Fruit fly (Drosophila melanogaster) whole organism, wandering third instar larva: ENCODE results near the gene Act88F.

Experiments used
- Abd-B ChIP-seq: fragments of >200 bp; optimal IDR thresholded peaks from 2 replicates; lab custom pipeline; 2017; ENCODE audit warnings: missing biosample characterization, missing genetic modification characterization
- CG32264 ChIP-seq: fragments of 200-800 bp; sonication (Bioruptor generic); optimal IDR thresholded peaks from 2 replicates; lab custom pipeline; 2016; ENCODE audit warnings: missing biosample characterization, missing genetic modification characterization
- CG9705 ChIP-seq: fragments of 200-800 bp; sonication (Bioruptor generic); optimal IDR thresholded peaks from 2 replicates; lab custom pipeline; 2018; ENCODE audit warnings: missing biosample characterization, mild to moderate bottlenecking, missing genetic modification characterization
- CrebA ChIP-seq: fragments of 200-800 bp; sonication (Bioruptor generic); optimal IDR thresholded peaks from 2 replicates; lab custom pipeline; 2016; ENCODE audit warnings: missing biosample characterization, mild to moderate bottlenecking, missing genetic modification characterization, borderline replicate concordance
- Dfd ChIP-seq: fragments of >200 bp; optimal IDR thresholded peaks from 2 replicates; lab custom pipeline; 2017; ENCODE audit warnings: missing biosample characterization, missing genetic modification characterization
- Dif ChIP-seq: fragments of 200-275, 200-300 bp; sonication (Bioruptor generic); optimal IDR thresholded peaks from 2 replicates; lab custom pipeline; 2018; ENCODE audit warnings: missing biosample characterization, missing genetic modification characterization; ENCODE audit not compliant: partially characterized antibody
- GATAd ChIP-seq: sonication (Bioruptor generic); optimal IDR thresholded peaks from 2 replicates; lab custom pipeline; 2016; ENCODE audit warnings: missing biosample characterization, missing genetic modification characterization
- HLH106 ChIP-seq: fragments of 200-800 bp; optimal IDR thresholded peaks from 3 replicates; lab custom pipeline; 2019; ENCODE audit warnings: missing biosample characterization, mild to moderate bottlenecking, missing genetic modification characterization, moderate library complexity
- Hnf4 ChIP-seq: fragments of 200-800 bp; sonication (Bioruptor generic); optimal IDR thresholded peaks from 2 replicates; lab custom pipeline; 2016; ENCODE audit warnings: missing biosample characterization, mild to moderate bottlenecking, missing genetic modification characterization
- Hr78 ChIP-seq: fragments of >200 bp; optimal IDR thresholded peaks from 2 replicates; lab custom pipeline; 2017; ENCODE audit warnings: missing biosample characterization, missing genetic modification characterization
- Hr83 ChIP-seq: fragments of 200-300 bp; sonication (Bioruptor generic); optimal IDR thresholded peaks from 2 replicates; lab custom pipeline; 2016; ENCODE audit warnings: missing biosample characterization, mild to moderate bottlenecking, missing genetic modification characterization, moderate library complexity; ENCODE audit not compliant: poor library complexity, severe bottlenecking
- Jra ChIP-seq: sonication (Bioruptor generic); optimal IDR thresholded peaks from 2 replicates; lab custom pipeline; 2016; ENCODE audit warnings: missing biosample characterization, missing genetic modification characterization
- Mio ChIP-seq: sonication (Bioruptor generic); optimal IDR thresholded peaks from 2 replicates; lab custom pipeline; 2016; ENCODE audit warnings: missing biosample characterization, missing genetic modification characterization
- Myc ChIP-seq: fragments of >200 bp; optimal IDR thresholded peaks from 2 replicates; lab custom pipeline; 2017
- N ChIP-seq: fragments of >200 bp; optimal IDR thresholded peaks from 2 replicates; lab custom pipeline; 2018; ENCODE audit warnings: missing biosample characterization, missing external identifiers, missing genetic modification characterization
- OdsH ChIP-seq: fragments of 200-800 bp; sonication (Bioruptor generic); optimal IDR thresholded peaks from 2 replicates; lab custom pipeline; 2016; ENCODE audit warnings: missing biosample characterization, mild to moderate bottlenecking, missing genetic modification characterization
- Rel ChIP-seq, 2 experiments: fragments of 200-800 bp; sonication (Bioruptor generic) in 1 of 2; optimal IDR thresholded peaks; 2 replicates in 1 of 2; 3 replicates in 1 of 2; lab custom pipeline; 2016 to 2019; ENCODE audit warnings: mild to moderate bottlenecking in 2 of 2, missing biosample characterization in 2 of 2, missing genetic modification characterization in 2 of 2, moderate library complexity in 1 of 2
- Sp1 ChIP-seq: fragments of 200-800 bp; sonication (Bioruptor generic); optimal IDR thresholded peaks from 3 replicates; lab custom pipeline; 2019; ENCODE audit warnings: missing biosample characterization, mild to moderate bottlenecking, missing genetic modification characterization, moderate library complexity
- Vsx2 ChIP-seq: fragments of 200-300, 225-300 bp; sonication (Bioruptor generic); optimal IDR thresholded peaks from 2 replicates; lab custom pipeline; 2018; ENCODE audit warnings: missing biosample characterization, missing genetic modification characterization; ENCODE audit not compliant: partially characterized antibody
- br ChIP-seq: fragments of 200-800 bp; sonication (Bioruptor generic); optimal IDR thresholded peaks from 2 replicates; lab custom pipeline; 2016; ENCODE audit warnings: missing biosample characterization, missing genetic modification characterization
- brk ChIP-seq: fragments of 200-800 bp; sonication (Bioruptor generic); optimal IDR thresholded peaks from 2 replicates; lab custom pipeline; 2016; ENCODE audit warnings: missing biosample characterization, mild to moderate bottlenecking, missing genetic modification characterization
- dl ChIP-seq, 2 experiments: fragments of 175-275, 200-275 bp in 1 of 2; fragments of 200-275 bp in 1 of 2; sonication (Bioruptor generic); optimal IDR thresholded peaks; lab custom pipeline; 2018; ENCODE audit warnings: mild to moderate bottlenecking in 2 of 2, missing biosample characterization in 2 of 2, missing genetic modification characterization in 2 of 2, moderate library complexity in 2 of 2; ENCODE audit not compliant: partially characterized antibody in 2 of 2, insufficient read depth in 1 of 2
- dmrt93B ChIP-seq: fragments of 200-800 bp; sonication (Bioruptor generic); optimal IDR thresholded peaks from 2 replicates; lab custom pipeline; 2018; ENCODE audit warnings: missing biosample characterization, mild to moderate bottlenecking, missing genetic modification characterization
- dsf ChIP-seq: sonication (Bioruptor generic); optimal IDR thresholded peaks from 2 replicates; lab custom pipeline; 2016; ENCODE audit warnings: missing biosample characterization, missing genetic modification characterization, borderline replicate concordance
- ey ChIP-seq: fragments of 200-800 bp; sonication (Bioruptor generic); optimal IDR thresholded peaks from 2 replicates; lab custom pipeline; 2016; ENCODE audit warnings: missing biosample characterization, missing genetic modification characterization
- foxo ChIP-seq, 2 experiments: fragments of 200-800 bp; sonication (Bioruptor generic); optimal IDR thresholded peaks; 2 replicates in 1 of 2; 3 replicates in 1 of 2; lab custom pipeline; 2016 to 2017; ENCODE audit warnings: missing biosample characterization in 2 of 2, missing genetic modification characterization in 2 of 2
- fru ChIP-seq: fragments of 200-800 bp; sonication (Bioruptor generic); optimal IDR thresholded peaks from 3 replicates; lab custom pipeline; 2016; ENCODE audit warnings: missing biosample characterization, mild to moderate bottlenecking, missing genetic modification characterization
- h ChIP-seq: fragments of 200-800 bp; sonication (Bioruptor generic); optimal IDR thresholded peaks from 3 replicates; lab custom pipeline; 2016; ENCODE audit warnings: missing biosample characterization, mild to moderate bottlenecking, missing genetic modification characterization
- jim ChIP-seq: fragments of 175-275, 200-325 bp; sonication (Bioruptor generic); optimal IDR thresholded peaks from 2 replicates; lab custom pipeline; 2016; ENCODE audit warnings: missing biosample characterization, mild to moderate bottlenecking, missing genetic modification characterization
- lola ChIP-seq: fragments of >200 bp; optimal IDR thresholded peaks from 2 replicates; lab custom pipeline; 2017; ENCODE audit warnings: missing biosample characterization, missing genetic modification characterization
- pan ChIP-seq: fragments of >200 bp; optimal IDR thresholded peaks from 2 replicates; lab custom pipeline; 2017
- psq ChIP-seq: fragments of 200-800 bp; sonication (Bioruptor generic); optimal IDR thresholded peaks from 3 replicates; lab custom pipeline; 2017; ENCODE audit warnings: missing biosample characterization, mild to moderate bottlenecking, missing genetic modification characterization, moderate library complexity
- rgr ChIP-seq: fragments of 200-800 bp; sonication (Bioruptor generic); optimal IDR thresholded peaks from 3 replicates; lab custom pipeline; 2016; ENCODE audit warnings: missing biosample characterization, mild to moderate bottlenecking, missing genetic modification characterization
- sage ChIP-seq: fragments of 200-800 bp; sonication (Bioruptor generic); optimal IDR thresholded peaks from 2 replicates; lab custom pipeline; 2016; ENCODE audit warnings: missing biosample characterization, mild to moderate bottlenecking, missing genetic modification characterization
- sv ChIP-seq: fragments of 200-800 bp; sonication (Bioruptor generic); optimal IDR thresholded peaks from 3 replicates; lab custom pipeline; 2016; ENCODE audit warnings: missing biosample characterization, missing genetic modification characterization
- tai ChIP-seq: sonication (Bioruptor generic); optimal IDR thresholded peaks from 2 replicates; lab custom pipeline; 2016; ENCODE audit warnings: missing biosample characterization, missing genetic modification characterization
- usp ChIP-seq: fragments of >200 bp; optimal IDR thresholded peaks from 2 replicates; lab custom pipeline; 2017; ENCODE audit warnings: missing biosample characterization, missing genetic modification characterization
- woc ChIP-seq: sonication (Bioruptor generic); optimal IDR thresholded peaks from 2 replicates; lab custom pipeline; 2016; ENCODE audit warnings: missing biosample characterization, mild to moderate bottlenecking, missing genetic modification characterization

Act88F gene

DNA sequence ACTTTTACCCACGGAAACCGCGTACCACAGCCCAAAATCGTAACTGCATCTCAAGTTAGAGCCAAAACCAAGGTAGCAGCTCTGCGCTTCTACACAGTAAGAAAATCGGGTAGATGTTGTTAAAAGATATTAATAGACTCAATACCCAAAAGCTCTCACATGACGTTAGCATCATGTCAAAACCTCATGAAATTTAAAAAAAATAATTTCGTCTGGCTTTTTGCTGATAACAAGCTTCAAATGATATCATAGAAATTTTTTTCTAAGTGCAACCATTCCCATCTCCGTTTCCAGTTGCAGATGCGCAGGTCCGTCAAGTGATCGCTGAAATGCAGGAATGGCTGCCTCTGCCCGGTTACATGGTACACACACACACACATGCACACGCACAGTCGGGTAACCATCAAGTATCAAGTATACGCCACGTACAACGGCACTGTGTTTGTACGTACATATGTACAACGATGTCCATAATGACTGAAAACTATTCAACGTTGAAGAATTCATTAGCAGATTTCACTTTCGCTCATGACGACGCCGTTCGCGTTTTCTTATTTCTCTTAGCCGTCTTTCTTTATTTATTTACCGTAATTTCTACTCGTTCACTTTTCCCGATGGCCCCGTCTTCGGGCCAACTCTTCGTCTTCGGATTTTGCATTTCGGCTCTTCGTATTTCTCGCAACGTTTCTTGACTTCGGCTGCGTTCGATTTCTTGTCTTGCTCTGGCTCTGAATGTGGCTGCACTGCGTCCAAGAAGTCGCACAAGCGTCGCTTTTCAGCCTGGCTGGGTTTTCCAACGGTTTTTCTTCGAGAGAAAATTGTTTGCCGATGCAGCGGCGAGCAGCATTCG, 13.9 kb upstream of the Act88F start:
- TF ChIP-seq GATAd (GFP tag; lab: Kevin White, UChicago): no peak
- no peak for TF ChIP-seq h
- TF ChIP-seq OdsH: no peak
- no peak for TF ChIP-seq usp (GFP tag; lab: Kevin White, UChicago)
- no peak for TF ChIP-seq Hr78 (GFP tag; lab: Kevin White, UChicago)
- TF ChIP-seq Sp1 (GFP tag; lab: Kevin White, UChicago): no peak
- no peak for TF ChIP-seq Myc
- TF ChIP-seq CrebA: no peak
- no peak for TF ChIP-seq Dif (GFP tag; lab: Kevin White, UChicago)
- TF ChIP-seq Jra: no peak
- no peak for TF ChIP-seq Rel (GFP tag; optimal IDR thresholded peaks at IDR 0.05; lab: Kevin White, UChicago)
- no peak for TF ChIP-seq Rel (tag; optimal IDR thresholded peaks at IDR 0.05; lab: Kevin White, UChicago)
- TF ChIP-seq, all 38 proteins: peak for 0

dm6 chr3R:15427199-15427817, 12.5 kb upstream of the Act88F start:
- TF ChIP-seq Vsx2 (peak; percentile 18), br (no peak), Dif (GFP tag; lab: Kevin White, UChicago) (peak; percentile 24), CG32264 (GFP tag; lab: Kevin White, UChicago) (no peak), Dfd (GFP tag; lab: Kevin White, UChicago) (peak; percentile 21)

- TF ChIP-seq h (peak; percentile 89), woc (peak; percentile 81), Vsx2 (no peak), OdsH (peak; percentile 91), dl (GFP tag; optimal IDR thresholded peaks at IDR 0.05; lab: Kevin White, UChicago; ENCODE audit: insufficient read depth in 1 of 2, partially characterized antibody in 2 of 2) (no peak), Myc (no peak), sv (GFP tag; lab: Kevin White, UChicago) (no peak), lola (GFP tag; lab: Kevin White, UChicago) (no peak), CG9705 (GFP tag; lab: Kevin White, UChicago) (peak; percentile 31), Jra (peak; percentile 68), Dfd (GFP tag; lab: Kevin White, UChicago) (no peak), usp (GFP tag; lab: Kevin White, UChicago) (no peak), foxo (GFP tag; optimal IDR thresholded peaks at IDR 0.05; lab: Kevin White, UChicago) (peak in 1 of 2 experiments; percentile 89), tai (GFP tag; lab: Kevin White, UChicago) (peak; percentile 61), CrebA (peak; percentile 20), pan (lab: Kevin White, UChicago) (no peak), Hr78 (GFP tag; lab: Kevin White, UChicago) (no peak), Abd-B (no peak), dmrt93B (GFP tag; lab: Kevin White, UChicago) (peak; percentile 57), dsf (GFP tag; lab: Kevin White, UChicago) (peak; percentile 6), CG32264 (GFP tag; lab: Kevin White, UChicago) (peak; percentile 50), Sp1 (GFP tag; lab: Kevin White, UChicago) (peak; percentile 89), N (no peak), Hr83 (GFP tag; lab: Kevin White, UChicago) (no peak), brk (GFP tag; lab: Kevin White, UChicago) (peak; percentile 87), Mio (GFP tag; lab: Kevin White, UChicago) (no peak), Rel (GFP tag; optimal IDR thresholded peaks at IDR 0.05; lab: Kevin White, UChicago) (no peak), Rel (tag; optimal IDR thresholded peaks at IDR 0.05; lab: Kevin White, UChicago) (peak; percentile 29), Dif (GFP tag; lab: Kevin White, UChicago) (no peak), rgr (GFP tag; lab: Kevin White, UChicago) (peak; percentile 89), HLH106 (tag; lab: Kevin White, UChicago) (peak; percentile 83), GATAd (GFP tag; lab: Kevin White, UChicago) (no peak), br (peak; percentile 87), sage (GFP tag; lab: Kevin White, UChicago) (peak; percentile 20), Hnf4 (GFP tag; lab: Kevin White, UChicago) (peak; percentile 83), ey (GFP tag; lab: Kevin White, UChicago) (peak; percentile 89), jim (GFP tag; lab: Kevin White, UChicago) (no peak), psq (GFP tag; lab: Kevin White, UChicago) (peak; percentile 86), fru (peak; percentile 92)
Observed at dm6 chr3R:15427818-15428199, 12.0 kb upstream of the Act88F start.
